Worm (Caenorhabditis elegans) whole organism, mixed stage, embryonic: ENCODE measurements around the gene ZK1248.17.

ENCODE experiments used
- M03D4.4 ChIP-seq: sonication (generic microtip); optimal IDR thresholded peaks from 2 replicates; lab custom pipeline; 2017; ENCODE audit warnings: mild to moderate bottlenecking, missing genetic modification characterization, missing compliant biosample characterization
- bed-3 ChIP-seq: fragments of 200-800 bp; sonication (Bioruptor generic); optimal IDR thresholded peaks from 3 replicates; lab custom pipeline; 2018; ENCODE audit warnings: mild to moderate bottlenecking, missing genetic modification characterization, moderate library complexity, missing compliant biosample characterization
- blmp-1 ChIP-seq: fragments of 150-350 bp; optimal IDR thresholded peaks from 2 replicates; lab custom pipeline; 2014; ENCODE audit warnings: missing biosample characterization, missing genetic modification characterization
- ceh-39 ChIP-seq: fragments of 150-350 bp; optimal IDR thresholded peaks from 2 replicates; lab custom pipeline; 2014; ENCODE audit warnings: missing biosample characterization, missing genetic modification characterization
- ceh-43 ChIP-seq: fragments of 200-800 bp; sonication (Bioruptor generic); optimal IDR thresholded peaks from 2 replicates; lab custom pipeline; 2018; ENCODE audit warnings: mild to moderate bottlenecking, missing genetic modification characterization, moderate library complexity, missing compliant biosample characterization
- ceh-83 ChIP-seq: fragments of 200-800 bp; sonication (Bioruptor generic); optimal IDR thresholded peaks from 2 replicates; lab custom pipeline; 2018; ENCODE audit warnings: mild to moderate bottlenecking, missing genetic modification characterization, missing compliant biosample characterization
- ces-1 ChIP-seq: fragments of 150-350 bp; optimal IDR thresholded peaks from 2 replicates; lab custom pipeline; 2014; ENCODE audit warnings: missing biosample characterization, missing genetic modification reagents, missing genetic modification characterization
- cnd-1 ChIP-seq: fragments of 200-800 bp; sonication (Bioruptor generic); optimal IDR thresholded peaks from 2 replicates; lab custom pipeline; 2018; ENCODE audit warnings: mild to moderate bottlenecking, missing genetic modification characterization, missing compliant biosample characterization
- elt-1 ChIP-seq: sonication (generic microtip); optimal IDR thresholded peaks from 2 replicates; lab custom pipeline; 2017; ENCODE audit warnings: missing genetic modification characterization, mild to moderate bottlenecking, missing compliant biosample characterization, antibody characterized with exemption, moderate library complexity, borderline replicate concordance; ENCODE audit not compliant: insufficient read depth
- flh-1 ChIP-seq: fragments of 200-800 bp; sonication (Bioruptor generic); optimal IDR thresholded peaks from 2 replicates; lab custom pipeline; 2018; ENCODE audit warnings: mild to moderate bottlenecking, missing genetic modification characterization, moderate library complexity, missing compliant biosample characterization
- ham-2 ChIP-seq: fragments of 200-800 bp; sonication (Bioruptor generic); optimal IDR thresholded peaks from 2 replicates; lab custom pipeline; 2018; ENCODE audit warnings: mild to moderate bottlenecking, missing genetic modification characterization, missing compliant biosample characterization
- hlh-1 ChIP-seq: fragments of 150-350 bp; optimal IDR thresholded peaks from 2 replicates; lab custom pipeline; 2014; ENCODE audit warnings: missing biosample characterization, missing genetic modification reagents, missing genetic modification characterization
- lin-13 ChIP-seq: fragments of 150-350 bp; optimal IDR thresholded peaks from 2 replicates; lab custom pipeline; 2014; ENCODE audit warnings: missing biosample characterization, missing genetic modification characterization
- lsy-2 ChIP-seq: fragments of 150-350 bp; optimal IDR thresholded peaks from 2 replicates; lab custom pipeline; 2014; ENCODE audit warnings: missing biosample characterization, missing genetic modification characterization
- mep-1 ChIP-seq: fragments of 150-350 bp; optimal IDR thresholded peaks from 2 replicates; lab custom pipeline; 2017; ENCODE audit warnings: missing biosample characterization, missing genetic modification reagents, missing genetic modification characterization, inconsistent platforms
- mls-2 ChIP-seq: sonication (generic microtip); optimal IDR thresholded peaks from 2 replicates; lab custom pipeline; 2016; ENCODE audit warnings: mild to moderate bottlenecking, missing genetic modification characterization, moderate library complexity, missing compliant biosample characterization
- nhr-12 ChIP-seq: fragments of 150-350 bp; optimal IDR thresholded peaks from 2 replicates; lab custom pipeline; 2014; ENCODE audit warnings: missing biosample characterization, missing genetic modification characterization
- nhr-2 ChIP-seq: fragments of 150-350 bp; optimal IDR thresholded peaks from 2 replicates; lab custom pipeline; 2014; ENCODE audit warnings: missing biosample characterization, missing genetic modification characterization
- nhr-237 ChIP-seq: fragments of 150-350 bp; optimal IDR thresholded peaks from 2 replicates; lab custom pipeline; 2014; ENCODE audit warnings: missing biosample characterization, missing genetic modification characterization
- nhr-28 ChIP-seq: fragments of 150-350 bp; optimal IDR thresholded peaks from 2 replicates; lab custom pipeline; 2014; ENCODE audit warnings: missing biosample characterization, missing genetic modification characterization
- nhr-76 ChIP-seq: sonication (generic microtip); optimal IDR thresholded peaks from 2 replicates; lab custom pipeline; 2017; ENCODE audit warnings: missing biosample characterization, missing genetic modification characterization
- pha-4 ChIP-seq: fragments of 150-350 bp; optimal IDR thresholded peaks from 2 replicates; lab custom pipeline; 2018; ENCODE audit warnings: missing biosample characterization, missing genetic modification reagents, missing genetic modification characterization
- sem-2 ChIP-seq: fragments of 200-800 bp; sonication (Bioruptor generic); optimal IDR thresholded peaks from 2 replicates; lab custom pipeline; 2018; ENCODE audit warnings: mild to moderate bottlenecking, missing genetic modification characterization, missing compliant biosample characterization
- snpc-4 ChIP-seq: fragments of 150-350 bp; optimal IDR thresholded peaks from 2 replicates; lab custom pipeline; 2014; ENCODE audit warnings: missing biosample characterization, missing genetic modification characterization
- unc-120 ChIP-seq: sonication (generic microtip); optimal IDR thresholded peaks from 2 replicates; lab custom pipeline; 2017; ENCODE audit warnings: missing genetic modification characterization, missing compliant biosample characterization; ENCODE audit not compliant: poor library complexity, severe bottlenecking
- unc-39 ChIP-seq: fragments of 150-350 bp; optimal IDR thresholded peaks from 2 replicates; lab custom pipeline; 2014; ENCODE audit warnings: missing biosample characterization, missing genetic modification characterization
- unc-62 ChIP-seq: fragments of 150-350 bp; optimal IDR thresholded peaks from 2 replicates; lab custom pipeline; 2014; ENCODE audit warnings: missing biosample characterization, missing genetic modification reagents, missing genetic modification characterization
- zip-8 ChIP-seq: fragments of 150-350 bp; optimal IDR thresholded peaks from 2 replicates; lab custom pipeline; 2014; ENCODE audit warnings: missing biosample characterization, missing genetic modification characterization

Gene ZK1248.17

DNA sequence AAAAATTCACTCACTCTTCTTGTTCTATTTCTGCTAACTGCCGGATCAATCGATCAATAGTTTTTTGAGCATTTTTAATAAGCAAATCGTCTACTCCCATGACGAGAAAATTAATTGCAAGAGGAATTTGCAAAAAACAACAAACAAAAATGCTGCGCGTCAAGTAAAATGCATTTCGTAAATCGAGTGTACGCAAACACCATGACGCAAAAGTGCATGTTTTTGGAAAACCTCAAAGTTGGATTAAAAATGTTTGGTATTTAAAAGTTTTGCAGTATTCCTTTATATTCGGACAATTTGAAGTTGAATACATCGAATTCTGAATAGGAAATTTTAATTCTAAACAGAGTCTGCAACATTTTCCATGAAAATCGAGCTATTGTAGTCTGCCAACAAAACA, 6.1 kb downstream of the ZK1248.17 start, which contains the start of gene ZK1248.19:
Gene ZK1248.19, minus strand, starts transcription at position 188 of the 400 bp plus-strand sequence.
- TF ChIP-seq pha-4 (tag; lab: Kevin White, UChicago) (no peak), hlh-1 (tag; lab: Kevin White, UChicago) (peak; percentile 16), nhr-237 (tag; lab: Kevin White, UChicago) (peak; percentile 7), ces-1 (GFP tag; lab: Kevin White, UChicago) (peak; percentile 41)

ce11 chrII:5838453-5838852, 6.9 kb downstream of the ZK1248.17 start, which contains the start of gene ZK1248.15:
Gene ZK1248.15, minus strand, starts transcription at chrII:5838553.
- TF ChIP-seq unc-62 (GFP tag; lab: Kevin White, UChicago) (no peak), lsy-2 (tag; lab: Kevin White, UChicago) (no peak), snpc-4 (no peak), flh-1 (GFP tag; lab: Kevin White, UChicago) (no peak), ceh-39 (tag; lab: Kevin White, UChicago) (no peak), lin-13 (tag; lab: Kevin White, UChicago) (no peak), bed-3 (GFP tag; lab: Kevin White, UChicago) (no peak), mls-2 (tag; lab: Kevin White, UChicago) (no peak), ces-1 (GFP tag; lab: Kevin White, UChicago) (no peak), nhr-28 (tag; lab: Kevin White, UChicago) (no peak), pha-4 (tag; lab: Kevin White, UChicago) (no peak)

- no peak for TF ChIP-seq mep-1 (tag; lab: Kevin White, UChicago)
- TF ChIP-seq cnd-1 (tag; lab: Kevin White, UChicago): peak; percentile 32
- peak; percentile 82 for TF ChIP-seq ces-1 (GFP tag; lab: Kevin White, UChicago)
- peak; percentile 59 for TF ChIP-seq ceh-83 (GFP tag; lab: Kevin White, UChicago)
- peak; percentile 32 for TF ChIP-seq lsy-2 (tag; lab: Kevin White, UChicago)
- peak; percentile 34 for TF ChIP-seq unc-120 (tag; lab: Kevin White, UChicago)
- peak; percentile 20 for TF ChIP-seq ceh-39 (tag; lab: Kevin White, UChicago)
- no peak for TF ChIP-seq nhr-2
- peak; percentile 38 for TF ChIP-seq nhr-237 (tag; lab: Kevin White, UChicago)
- TF ChIP-seq bed-3 (GFP tag; lab: Kevin White, UChicago): peak; percentile 19
Measured at ce11 chrII:5836153-5836719, 9.1 kb downstream of the ZK1248.17 start, which contains the start of gene fzo-1. Gene fzo-1, minus strand, starts transcription at chrII:5836203.

ce11 chrII:5835146-5835545, 10.2 kb downstream of the ZK1248.17 start:
- no peak for TF ChIP-seq sem-2
- no peak for TF ChIP-seq lsy-2 (tag; lab: Kevin White, UChicago)
- no peak for TF ChIP-seq pha-4 (tag; lab: Kevin White, UChicago)
- TF ChIP-seq, all 35 proteins: peak for 0

DNA sequence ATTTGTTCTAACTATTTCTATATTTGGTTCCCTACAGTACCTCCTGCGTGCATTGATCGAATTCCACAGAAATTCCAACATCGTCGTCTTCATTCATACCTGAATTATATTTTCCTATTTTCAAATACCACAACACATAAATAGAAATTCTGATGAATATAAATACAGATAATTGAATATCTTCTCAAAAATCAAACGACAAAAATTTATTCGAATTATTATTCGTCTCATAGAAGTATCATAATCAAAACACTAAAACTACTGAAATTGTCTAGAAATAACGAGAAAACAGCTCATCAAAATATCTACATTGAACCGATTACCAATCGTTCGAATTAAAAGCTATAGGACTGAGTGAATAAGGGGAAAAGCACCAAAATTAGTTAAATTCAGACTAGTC, 12.2 kb downstream of the ZK1248.17 start, which contains the start of gene gtap-1:
Gene gtap-1, minus strand, starts transcription at position 101 of the 400 bp plus-strand sequence.
- TF ChIP-seq unc-62 (GFP tag; lab: Kevin White, UChicago) (no peak), hlh-1 (tag; lab: Kevin White, UChicago) (no peak), elt-1 (no peak), ham-2 (no peak), cnd-1 (tag; lab: Kevin White, UChicago) (no peak), blmp-1 (tag; lab: Kevin White, UChicago) (no peak), nhr-12 (tag; lab: Kevin White, UChicago) (no peak), unc-39 (tag; lab: Kevin White, UChicago) (no peak), flh-1 (GFP tag; lab: Kevin White, UChicago) (no peak), ceh-43 (GFP tag; lab: Kevin White, UChicago) (no peak), ces-1 (GFP tag; lab: Kevin White, UChicago) (no peak), lin-13 (tag; lab: Kevin White, UChicago) (no peak), mep-1 (tag; lab: Kevin White, UChicago) (no peak), nhr-76 (tag; lab: Kevin White, UChicago) (no peak), sem-2 (no peak), nhr-2 (no peak), M03D4.4 (no peak), lsy-2 (tag; lab: Kevin White, UChicago) (no peak), zip-8 (tag; lab: Kevin White, UChicago) (no peak)
